Fruit fly (Drosophila melanogaster): ENCODE data around the gene Kcmf1.

Gene Kcmf1

DNA sequence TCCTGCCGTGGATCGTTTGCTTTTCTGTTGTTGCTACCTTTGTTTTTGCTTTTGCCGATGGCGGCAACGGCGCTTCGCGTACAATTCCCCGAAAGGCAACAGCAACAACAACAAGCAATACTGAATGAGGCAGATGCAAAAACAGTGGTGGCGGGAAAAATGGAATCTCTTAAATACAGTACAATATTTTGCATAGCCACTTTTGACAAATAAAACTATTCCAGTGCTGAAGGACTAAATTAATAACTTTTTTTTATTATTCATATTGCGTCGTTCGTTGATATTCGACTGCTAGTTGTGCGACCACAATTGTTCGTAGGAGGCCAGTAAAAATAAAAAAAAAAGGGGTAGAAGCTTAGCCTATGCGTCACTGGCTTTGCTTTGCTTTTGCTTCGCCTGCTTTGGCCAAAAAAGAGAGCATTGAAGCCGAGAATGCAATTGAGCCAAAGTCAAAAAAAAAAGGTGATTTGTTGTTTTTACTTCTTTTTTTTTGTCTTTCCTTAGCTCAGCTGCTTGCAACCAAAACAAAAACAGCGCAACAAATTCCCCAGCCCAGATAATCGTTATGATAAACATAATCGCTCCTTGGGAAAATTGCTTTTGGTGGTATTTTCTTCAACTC is 17.2 kb upstream of the Kcmf1 start (continued):
- TF ChIP-seq otp (GFP tag; IDR thresholded peaks at IDR 0.05) (peak; percentile 88), CG12942 (GFP tag; optimal IDR thresholded peaks at IDR 0.05) (peak; percentile 80), Taf1 (GFP tag; IDR thresholded peaks at IDR 0.05) (peak; percentile 74), cg (GFP tag; optimal IDR thresholded peaks at IDR 0.05) (no peak), sob (GFP tag; IDR thresholded peaks at IDR 0.05) (peak; percentile 88), Meics (GFP tag; optimal IDR thresholded peaks at IDR 0.05) (peak; percentile 87), gfzf (GFP tag; optimal IDR thresholded peaks at IDR 0.05) (no peak), Nf-YC (tag; optimal IDR thresholded peaks at IDR 0.05) (peak; percentile 30), zfh1 (GFP tag; IDR thresholded peaks at IDR 0.05) (peak; percentile 92), CG16815 (GFP tag; optimal IDR thresholded peaks at IDR 0.05) (peak; percentile 57), vvl (GFP tag; IDR thresholded peaks at IDR 0.05) (peak; percentile 92), CG6272 (GFP tag; IDR thresholded peaks at IDR 0.05) (peak; percentile 80), gsb-n (tag; optimal IDR thresholded peaks at IDR 0.05) (peak; percentile 77), HLH54F (GFP tag; optimal IDR thresholded peaks at IDR 0.05) (peak; percentile 84), Mrtf (GFP tag; IDR thresholded peaks at IDR 0.05) (peak; percentile 86), ATbp (GFP tag; optimal IDR thresholded peaks at IDR 0.05) (peak; percentile 92), Aef1 (GFP tag; IDR thresholded peaks at IDR 0.05) (peak; percentile 92), sens-2 (GFP tag; IDR thresholded peaks at IDR 0.05) (peak; percentile 83), Rfx (GFP tag; IDR thresholded peaks at IDR 0.05) (peak; percentile 88), ac (GFP tag; optimal IDR thresholded peaks at IDR 0.05) (peak; percentile 46), esg (GFP tag; conservative IDR thresholded peaks at IDR 0.05) (peak; percentile 92), CG33213 (GFP tag; optimal IDR thresholded peaks at IDR 0.05) (peak; percentile 48), CG8924 (tag; optimal IDR thresholded peaks at IDR 0.05) (peak; percentile 89), D (optimal IDR thresholded peaks at IDR 0.05) (peak; percentile 7), D (GFP tag; optimal IDR thresholded peaks at IDR 0.05) (peak; percentile 83), CoRest (tag; optimal IDR thresholded peaks at IDR 0.05) (peak; percentile 84), chm (GFP tag; IDR thresholded peaks at IDR 0.05) (peak; percentile 88), peb (GFP tag; IDR thresholded peaks at IDR 0.05) (peak; percentile 84), ken (GFP tag; IDR thresholded peaks at IDR 0.05) (peak; percentile 90), CG15011 (GFP tag; optimal IDR thresholded peaks at IDR 0.05) (peak; percentile 76), CG42726 (GFP tag; IDR thresholded peaks at IDR 0.05; ENCODE audit: partially characterized antibody) (no peak), zen (tag; optimal IDR thresholded peaks at IDR 0.05) (peak; percentile 65), Side (GFP tag; optimal IDR thresholded peaks at IDR 0.05) (peak; percentile 85), CG8281 (tag; optimal IDR thresholded peaks at IDR 0.05) (peak; percentile 70), CG18011 (GFP tag; optimal IDR thresholded peaks at IDR 0.05) (peak; percentile 70), Lpt (GFP tag; optimal IDR thresholded peaks at IDR 0.05) (no peak), CG16813 (GFP tag; IDR thresholded peaks at IDR 0.05; ENCODE audit: partially characterized antibody) (no peak), onecut (GFP tag; IDR thresholded peaks at IDR 0.05) (peak; percentile 80), ci (GFP tag; IDR thresholded peaks at IDR 0.05) (peak; percentile 97), rib (GFP tag; IDR thresholded peaks at IDR 0.05) (peak; percentile 50; the same call in 1 of the 2 replicates), gce (GFP tag; IDR thresholded peaks at IDR 0.05) (peak; percentile 89; the same call in 2 of the 3 replicates), trh (GFP tag; optimal IDR thresholded peaks at IDR 0.05) (no peak), CG10959 (GFP tag; IDR thresholded peaks at IDR 0.05) (peak; percentile 75), salm (tag; optimal IDR thresholded peaks at IDR 0.05) (peak; percentile 85), CG2116 (GFP tag; optimal IDR thresholded peaks at IDR 0.05) (peak; percentile 59), D19B (GFP tag; optimal IDR thresholded peaks at IDR 0.05) (peak; percentile 78), zfh2 (GFP tag; optimal IDR thresholded peaks at IDR 0.05) (peak; percentile 83), Oli (tag; optimal IDR thresholded peaks at IDR 0.05) (peak; percentile 91), CG12071 (GFP tag; optimal IDR thresholded peaks at IDR 0.05) (peak; percentile 86), Kr (GFP tag; optimal IDR thresholded peaks at IDR 0.05) (peak; percentile 20), sr (GFP tag; IDR thresholded peaks at IDR 0.05) (peak; percentile 83)
